Fruit fly (Drosophila melanogaster): ENCODE data around the gene Fpgs2.
A peak's percentile ranks its signal among the peaks of the same experiment; 100 is the strongest.

Fpgs2 gene

dm6 chr2L:3896834-3897143 is 17.3 kb downstream of the Fpgs2 start (continued):
- TF ChIP-seq ap (GFP tag; IDR thresholded peaks at IDR 0.05) (peak; percentile 71), MBD-R2 (GFP tag; IDR thresholded peaks at IDR 0.05) (peak; percentile 43; the same call in 1 of the 2 replicates), CG9727 (GFP tag; optimal IDR thresholded peaks at IDR 0.05) (peak; percentile 71), mirr (GFP tag; optimal IDR thresholded peaks at IDR 0.05) (no peak), CG32767 (GFP tag; IDR thresholded peaks at IDR 0.05) (peak; percentile 65), CG13624 (GFP tag; optimal IDR thresholded peaks at IDR 0.05) (peak; percentile 25), CG5245 (GFP tag; optimal IDR thresholded peaks at IDR 0.05) (peak; percentile 56), CG10267 (tag; optimal IDR thresholded peaks at IDR 0.05) (no peak), HLHmδ (GFP tag; optimal IDR thresholded peaks at IDR 0.05) (no peak), Opbp (GFP tag; IDR thresholded peaks at IDR 0.05; ENCODE audit: partially characterized antibody) (no peak), sob (GFP tag; IDR thresholded peaks at IDR 0.05) (peak; percentile 83; the same call in 1 of the 2 replicates), esg (GFP tag; conservative IDR thresholded peaks at IDR 0.05) (peak; percentile 56), B-H2 (GFP tag; optimal IDR thresholded peaks at IDR 0.05) (peak; percentile 73), cwo (GFP tag; optimal IDR thresholded peaks at IDR 0.05) (peak; percentile 52), Hsf (GFP tag; optimal IDR thresholded peaks at IDR 0.05) (peak; percentile 57), CG31224 (GFP tag; IDR thresholded peaks at IDR 0.05) (peak; percentile 68), wor (GFP tag; IDR thresholded peaks at IDR 0.05) (peak; percentile 54; the same call in 1 of the 2 replicates), CG13296 (GFP tag; optimal IDR thresholded peaks at IDR 0.05) (peak; percentile 53), pho (GFP tag; optimal IDR thresholded peaks at IDR 0.05) (peak; percentile 35), CG11696 (GFP tag; IDR thresholded peaks at IDR 0.05) (0 out of 2 replicates have a peak, but pooled peaks have one; percentile 19), bab2 (GFP tag; optimal IDR thresholded peaks at IDR 0.05) (peak; percentile 32), CG30431 (GFP tag; optimal IDR thresholded peaks at IDR 0.05) (peak; percentile 22), chn (GFP tag; optimal IDR thresholded peaks at IDR 0.05) (peak; percentile 33), Meics (GFP tag; optimal IDR thresholded peaks at IDR 0.05) (peak; percentile 69), Pdp1 (GFP tag; optimal IDR thresholded peaks at IDR 0.05) (peak in 1 of 2 experiments; percentile 52), unpg (GFP tag; optimal IDR thresholded peaks at IDR 0.05) (peak; percentile 79), CG7357 (GFP tag; IDR thresholded peaks at IDR 0.05) (peak; percentile 64; the same call in 2 of the 3 replicates), fd3F (GFP tag; optimal IDR thresholded peaks at IDR 0.05) (peak; percentile 67), dpn (GFP tag; optimal IDR thresholded peaks at IDR 0.05) (peak; percentile 50 to 59), danr (GFP tag; IDR thresholded peaks at IDR 0.05) (peak; percentile 46; the same call in 1 of the 2 replicates), kay (GFP tag; optimal IDR thresholded peaks at IDR 0.05) (peak; percentile 31), odd (GFP tag; optimal IDR thresholded peaks at IDR 0.05) (peak; percentile 41), CG12104 (GFP tag; optimal IDR thresholded peaks at IDR 0.05) (peak; percentile 23), Sox100B (GFP tag; optimal IDR thresholded peaks at IDR 0.05) (peak; percentile 25), Oaz (GFP tag; IDR thresholded peaks at IDR 0.05) (peak; percentile 66), CG11456 (GFP tag; IDR thresholded peaks at IDR 0.05) (peak; percentile 80), CG15269 (tag; optimal IDR thresholded peaks at IDR 0.05) (peak; percentile 76), sens (GFP tag) (peak; percentile 67), Mrtf (GFP tag; IDR thresholded peaks at IDR 0.05) (peak; percentile 39; the same call in 1 of the 3 replicates), CG6272 (GFP tag; IDR thresholded peaks at IDR 0.05) (peak; percentile 63), CG10366 (GFP tag; IDR thresholded peaks at IDR 0.05) (peak; percentile 78), CG2202 (tag; optimal IDR thresholded peaks at IDR 0.05) (no peak), CG12769 (tag; optimal IDR thresholded peaks at IDR 0.05) (peak; percentile 3), wdn (GFP tag; IDR thresholded peaks at IDR 0.05) (peak; percentile 65), CG14667 (GFP tag; IDR thresholded peaks at IDR 0.05) (peak; percentile 65), CG3838 (GFP tag; optimal IDR thresholded peaks at IDR 0.05) (no peak), Hand (GFP tag; optimal IDR thresholded peaks at IDR 0.05) (peak; percentile 43), Abd-B (GFP tag; optimal IDR thresholded peaks at IDR 0.05) (peak; percentile 53), CG32772 (GFP tag; IDR thresholded peaks at IDR 0.05) (peak; percentile 65), CG4820 (GFP tag; optimal IDR thresholded peaks at IDR 0.05) (peak; percentile 62), Dek (tag; optimal IDR thresholded peaks at IDR 0.05) (peak; percentile 56), ems (GFP tag; optimal IDR thresholded peaks at IDR 0.05) (peak; percentile 32)

Data from whole organism, embryonic.